Worm (Caenorhabditis elegans): ENCODE results near the gene F54F2.14.

The F54F2.14 gene

ce11 chrIII:8766467-8766866, 24.9 kb upstream of the F54F2.14 start:
- TF ChIP-seq W03F9.2 (tag; optimal IDR thresholded peaks at IDR 0.05) (no peak), dao-5 (tag; optimal IDR thresholded peaks at IDR 0.05) (no peak), him-1 (tag; optimal IDR thresholded peaks at IDR 0.05) (no peak)

ce11 chrIII:8767292-8767829, 24.0 kb upstream of the F54F2.14 start, which contains the start of gene mig-22:
mig-22 (minus strand) TSS chrIII:8767342.
- TF ChIP-seq W03F9.2 (tag; optimal IDR thresholded peaks at IDR 0.05): no peak
- no peak for TF ChIP-seq him-1 (tag; optimal IDR thresholded peaks at IDR 0.05)
- no peak for TF ChIP-seq dao-5 (tag; optimal IDR thresholded peaks at IDR 0.05)

DNA sequence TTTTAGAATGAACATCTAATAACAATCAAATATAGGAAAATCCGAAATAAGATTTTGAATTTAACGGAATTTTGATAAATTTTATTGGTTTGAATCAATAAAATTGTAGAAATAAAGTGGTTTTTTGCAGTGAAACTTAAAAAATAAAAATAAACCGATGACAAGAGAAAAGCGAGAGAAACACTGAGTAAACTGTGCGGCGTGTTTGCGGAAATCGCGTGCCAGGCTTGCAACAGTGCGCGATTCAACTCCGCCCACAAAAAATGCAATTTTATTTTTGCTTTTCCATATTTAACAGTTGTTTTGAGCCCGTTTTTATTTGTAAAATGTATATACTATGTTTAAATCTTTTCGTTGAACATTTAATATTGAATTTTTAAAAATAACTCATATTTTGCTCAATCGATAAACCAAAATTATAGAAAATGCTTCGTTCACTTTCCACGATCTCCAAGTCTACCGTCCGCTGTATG, 23.4 kb upstream of the F54F2.14 start, which contains the start of gene mtss-1:
Gene mtss-1, plus strand, starts transcription at position 423 of the 473 bp plus-strand sequence.
- TF ChIP-seq dao-5 (tag; optimal IDR thresholded peaks at IDR 0.05) (peak; percentile 23), W03F9.2 (tag; optimal IDR thresholded peaks at IDR 0.05) (peak; percentile 78), him-1 (tag; optimal IDR thresholded peaks at IDR 0.05) (peak; percentile 53)

ce11 chrIII:8769253-8769652, 22.1 kb upstream of the F54F2.14 start, which contains the start of gene K02D10.1:
K02D10.1 (plus strand) TSS chrIII:8769536.
- TF ChIP-seq W03F9.2 (tag; optimal IDR thresholded peaks at IDR 0.05): no peak
- no peak for TF ChIP-seq dao-5 (tag; optimal IDR thresholded peaks at IDR 0.05)
- TF ChIP-seq him-1 (tag; optimal IDR thresholded peaks at IDR 0.05): no peak

DNA sequence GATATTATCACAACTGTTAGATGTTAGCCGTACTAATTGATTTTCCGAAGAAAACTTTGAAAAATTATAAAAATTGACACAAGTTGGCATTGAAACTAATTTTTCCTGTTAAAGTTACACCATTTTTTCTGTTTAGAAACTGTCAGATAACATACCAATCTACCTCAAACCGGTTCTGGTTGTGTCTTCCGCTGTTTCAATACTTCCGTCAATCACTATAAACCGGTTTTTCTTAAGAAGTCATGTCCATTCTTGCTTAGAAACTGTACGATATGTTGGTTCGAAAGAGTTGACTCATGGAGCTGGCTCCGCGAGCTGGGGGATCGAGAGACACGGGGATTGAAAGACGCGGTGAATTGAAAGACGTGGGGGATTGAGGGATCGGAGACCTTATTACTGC, 21.1 kb upstream of the F54F2.14 start:
- TF ChIP-seq him-1 (tag; optimal IDR thresholded peaks at IDR 0.05): no peak
- TF ChIP-seq dao-5 (tag; optimal IDR thresholded peaks at IDR 0.05): no peak
- TF ChIP-seq W03F9.2 (tag; optimal IDR thresholded peaks at IDR 0.05): no peak

DNA sequence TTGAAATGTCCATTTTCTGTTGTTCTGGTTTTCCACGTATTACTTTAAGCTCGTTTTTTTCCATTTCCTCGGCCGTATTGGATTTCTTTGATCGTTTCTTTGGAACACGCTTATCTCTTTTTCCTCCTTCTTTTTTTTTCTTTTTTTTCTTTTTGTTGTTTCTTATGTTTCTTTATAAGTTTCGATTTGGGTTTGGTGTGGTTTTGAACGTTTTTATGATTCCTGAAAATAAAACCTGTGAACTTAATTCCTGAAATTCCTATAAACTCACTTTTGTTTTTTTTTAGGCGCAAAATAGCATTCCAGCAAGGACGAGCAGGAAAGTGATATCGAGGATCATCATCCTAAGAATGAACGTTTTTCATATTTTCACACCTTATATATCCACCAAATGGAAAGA, 20.2 kb upstream of the F54F2.14 start, which contains the start of gene K02D10.2:
Gene K02D10.2, minus strand, starts transcription at position 101 of the 400 bp plus-strand sequence.
- TF ChIP-seq dao-5 (tag; optimal IDR thresholded peaks at IDR 0.05) (no peak), W03F9.2 (tag; optimal IDR thresholded peaks at IDR 0.05) (no peak), him-1 (tag; optimal IDR thresholded peaks at IDR 0.05) (no peak)

DNA sequence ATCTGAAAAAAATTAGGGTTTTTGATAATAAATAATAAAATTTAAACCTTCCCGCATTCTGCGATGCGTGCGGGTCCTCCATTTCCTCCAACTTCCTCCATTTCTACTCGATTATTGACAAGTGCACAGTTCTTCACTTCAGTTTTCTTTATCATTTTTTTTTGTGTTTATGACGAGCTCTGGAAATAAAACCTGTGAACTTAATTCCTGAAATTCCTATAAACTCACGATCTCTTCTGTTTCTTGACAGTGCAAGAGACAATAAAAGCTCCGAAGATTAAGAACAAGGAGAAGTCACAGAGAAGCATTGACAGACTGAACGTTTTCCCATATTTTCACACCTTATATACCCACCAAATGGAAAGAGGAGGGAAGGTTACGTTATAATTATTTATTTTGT, 19.5 kb upstream of the F54F2.14 start, which contains the start of gene K02D10.3:
Gene K02D10.3, minus strand, starts transcription at position 101 of the 400 bp plus-strand sequence.
- TF ChIP-seq dao-5 (tag; optimal IDR thresholded peaks at IDR 0.05): no peak
- TF ChIP-seq him-1 (tag; optimal IDR thresholded peaks at IDR 0.05): no peak
- no peak for TF ChIP-seq W03F9.2 (tag; optimal IDR thresholded peaks at IDR 0.05)

- TF ChIP-seq W03F9.2 (tag; optimal IDR thresholded peaks at IDR 0.05) (no peak), dao-5 (tag; optimal IDR thresholded peaks at IDR 0.05) (no peak), him-1 (tag; optimal IDR thresholded peaks at IDR 0.05) (no peak)
Observed at ce11 chrIII:8772428-8773027, 18.8 kb upstream of the F54F2.14 start.

DNA sequence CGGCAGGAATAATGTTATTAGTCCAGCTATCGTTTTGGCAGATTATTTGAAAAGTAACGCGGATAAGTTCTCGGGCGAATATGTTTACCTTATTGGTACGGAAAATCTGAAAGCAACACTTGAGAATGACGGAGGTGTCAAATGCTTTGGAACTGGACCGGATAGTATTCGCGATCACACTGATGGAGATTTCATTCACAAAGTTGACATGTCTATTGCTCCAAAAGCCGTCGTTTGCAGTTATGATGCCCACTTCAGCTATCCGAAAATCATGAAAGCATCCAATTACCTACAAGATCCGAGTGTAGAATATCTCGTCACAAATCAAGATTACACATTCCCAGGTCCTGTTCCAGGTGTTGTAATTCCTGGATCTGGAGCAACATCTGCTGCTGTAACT, 18.0 kb upstream of the F54F2.14 start:
- TF ChIP-seq W03F9.2 (tag; optimal IDR thresholded peaks at IDR 0.05) (no peak), dao-5 (tag; optimal IDR thresholded peaks at IDR 0.05) (no peak), him-1 (tag; optimal IDR thresholded peaks at IDR 0.05) (no peak)

DNA sequence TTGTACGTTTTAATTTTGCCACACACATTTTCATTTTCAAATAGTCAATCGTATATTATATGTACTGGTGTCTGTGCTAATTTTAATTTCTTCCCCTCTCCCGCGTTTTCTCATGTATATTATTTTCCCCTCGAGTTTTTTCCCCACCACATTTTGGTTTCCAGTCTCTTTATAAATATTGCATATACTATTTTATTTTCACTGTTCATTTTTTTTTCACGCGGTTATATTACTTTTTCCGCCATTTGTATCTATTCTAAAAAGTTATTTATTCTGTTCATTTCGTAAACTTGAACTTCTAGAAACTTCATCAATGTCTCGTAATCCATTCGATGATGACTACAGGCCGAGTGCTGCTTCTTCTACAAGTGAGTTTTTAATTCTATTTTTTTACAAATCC, 15.4 kb upstream of the F54F2.14 start, which contains the start of gene snap-29:
Gene snap-29, plus strand, starts transcription at position 301 of the 400 bp plus-strand sequence.
- TF ChIP-seq dao-5 (tag; optimal IDR thresholded peaks at IDR 0.05) (no peak), W03F9.2 (tag; optimal IDR thresholded peaks at IDR 0.05) (no peak), him-1 (tag; optimal IDR thresholded peaks at IDR 0.05) (no peak)

- no peak for TF ChIP-seq W03F9.2 (tag; optimal IDR thresholded peaks at IDR 0.05)
- no peak for TF ChIP-seq him-1 (tag; optimal IDR thresholded peaks at IDR 0.05)
- TF ChIP-seq dao-5 (tag; optimal IDR thresholded peaks at IDR 0.05): no peak
Observed at ce11 chrIII:8779912-8780311, 11.4 kb upstream of the F54F2.14 start, which contains the start of gene K02D10.4. K02D10.4 (minus strand) TSS chrIII:8780012.

- no peak for TF ChIP-seq dao-5 (tag; optimal IDR thresholded peaks at IDR 0.05)
- TF ChIP-seq him-1 (tag; optimal IDR thresholded peaks at IDR 0.05): no peak
- no peak for TF ChIP-seq W03F9.2 (tag; optimal IDR thresholded peaks at IDR 0.05)
Observed at ce11 chrIII:8780473-8780872, 10.9 kb upstream of the F54F2.14 start.

ce11 chrIII:8782080-8782479, 9.3 kb upstream of the F54F2.14 start:
- TF ChIP-seq W03F9.2 (tag; optimal IDR thresholded peaks at IDR 0.05) (no peak), him-1 (tag; optimal IDR thresholded peaks at IDR 0.05) (no peak), dao-5 (tag; optimal IDR thresholded peaks at IDR 0.05) (no peak)

DNA sequence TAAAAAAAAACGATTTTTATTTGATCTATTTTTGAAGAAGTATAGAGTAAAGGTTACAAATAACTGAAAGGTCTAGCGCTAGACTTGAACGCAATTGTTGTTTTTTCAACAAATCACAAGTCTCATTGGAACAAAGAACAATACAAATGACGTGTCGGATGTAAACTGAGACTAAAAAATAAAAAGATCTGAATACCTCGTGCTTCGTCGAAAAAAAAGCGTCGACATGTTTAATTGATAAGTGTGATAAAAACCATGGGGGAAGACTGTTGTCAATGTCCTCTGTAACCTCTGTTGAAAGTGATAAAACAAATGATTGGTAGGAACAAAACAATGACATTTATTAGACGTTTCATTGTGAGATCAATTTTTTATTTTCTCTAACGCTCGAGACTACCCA, 8.6 kb upstream of the F54F2.14 start:
- no peak for TF ChIP-seq W03F9.2 (tag; optimal IDR thresholded peaks at IDR 0.05)
- TF ChIP-seq dao-5 (tag; optimal IDR thresholded peaks at IDR 0.05): no peak
- no peak for TF ChIP-seq him-1 (tag; optimal IDR thresholded peaks at IDR 0.05)
